Worm (Caenorhabditis elegans) whole organism, L3 larva: ENCODE data around the gene cld-1.

Experiments
- R02D3.7 ChIP-seq: fragments of 150-350 bp; optimal IDR thresholded peaks from 2 replicates; lab custom pipeline; 2014; ENCODE audit warnings: missing biosample characterization, missing genetic modification characterization
- aly-2 ChIP-seq: fragments of 150-350 bp; optimal IDR thresholded peaks from 2 replicates; lab custom pipeline; 2014; ENCODE audit warnings: missing biosample characterization, missing genetic modification characterization
- ama-1 ChIP-seq: fragments of 150-350 bp; optimal IDR thresholded peaks from 2 replicates; lab custom pipeline; 2018
- ceh-28 ChIP-seq: fragments of 150-350 bp; optimal IDR thresholded peaks from 2 replicates; lab custom pipeline; 2014; ENCODE audit warnings: missing biosample characterization, missing genetic modification reagents, missing genetic modification characterization
- ceh-82 ChIP-seq: fragments of 150-350 bp; optimal IDR thresholded peaks from 2 replicates; lab custom pipeline; 2014; ENCODE audit warnings: missing biosample characterization, missing genetic modification characterization
- ceh-9 ChIP-seq: sonication (generic microtip); optimal IDR thresholded peaks from 2 replicates; lab custom pipeline; 2018; ENCODE audit warnings: missing biosample characterization, missing genetic modification characterization
- egl-5 ChIP-seq: fragments of 150-350 bp; optimal IDR thresholded peaks from 2 replicates; lab custom pipeline; 2017; ENCODE audit warnings: missing biosample characterization, missing genetic modification reagents, missing genetic modification characterization, inconsistent platforms
- elt-1 ChIP-seq: fragments of 150-350 bp; optimal IDR thresholded peaks from 2 replicates; lab custom pipeline; 2014; ENCODE audit warnings: missing biosample characterization, missing genetic modification characterization
- elt-2 ChIP-seq: sonication (generic microtip); optimal IDR thresholded peaks from 2 replicates; lab custom pipeline; 2016; ENCODE audit warnings: missing genetic modification reagents, mild to moderate bottlenecking, missing genetic modification characterization, missing compliant biosample characterization
- fkh-2 ChIP-seq: fragments of 150-350 bp; optimal IDR thresholded peaks from 2 replicates; lab custom pipeline; 2014; ENCODE audit warnings: missing biosample characterization, missing genetic modification reagents, missing genetic modification characterization
- fos-1 ChIP-seq: fragments of 150-350 bp; optimal IDR thresholded peaks from 2 replicates; lab custom pipeline; 2014; ENCODE audit warnings: missing biosample characterization, missing genetic modification characterization
- hmg-11 ChIP-seq: sonication (generic microtip); optimal IDR thresholded peaks from 2 replicates; lab custom pipeline; 2016; ENCODE audit warnings: missing genetic modification characterization, missing compliant biosample characterization
- jun-1 ChIP-seq: fragments of 150-350 bp; optimal IDR thresholded peaks from 2 replicates; lab custom pipeline; 2014; ENCODE audit warnings: missing biosample characterization, missing genetic modification reagents, missing genetic modification characterization
- lin-39 ChIP-seq: fragments of 150-350 bp; optimal IDR thresholded peaks from 2 replicates; lab custom pipeline; 2018; ENCODE audit warnings: missing biosample characterization, missing genetic modification reagents, missing genetic modification characterization
- lsy-12 ChIP-seq: sonication (generic microtip); optimal IDR thresholded peaks from 2 replicates; lab custom pipeline; 2016; ENCODE audit warnings: mild to moderate bottlenecking, missing genetic modification characterization, missing compliant biosample characterization
- mdl-1 ChIP-seq: fragments of 150-350 bp; optimal IDR thresholded peaks from 2 replicates; lab custom pipeline; 2014; ENCODE audit warnings: missing biosample characterization, missing genetic modification characterization
- mml-1 ChIP-seq: fragments of 150-350 bp; sonication (generic microtip); optimal IDR thresholded peaks from 3 replicates; lab custom pipeline; 2014; ENCODE audit warnings: missing biosample characterization, missing genetic modification characterization
- nfya-1 ChIP-seq: sonication (generic microtip); optimal IDR thresholded peaks from 2 replicates; lab custom pipeline; 2017; ENCODE audit warnings: missing genetic modification characterization, mild to moderate bottlenecking, missing compliant biosample characterization, antibody characterized with exemption, moderate library complexity; ENCODE audit not compliant: insufficient read depth
- nhr-11 ChIP-seq: fragments of 150-350 bp; optimal IDR thresholded peaks from 2 replicates; lab custom pipeline; 2014; ENCODE audit warnings: missing biosample characterization, missing genetic modification characterization
- nhr-12 ChIP-seq: fragments of 150-350 bp; optimal IDR thresholded peaks from 2 replicates; lab custom pipeline; 2014; ENCODE audit warnings: missing biosample characterization, missing genetic modification characterization
- nhr-23 ChIP-seq: fragments of 150-350 bp; optimal IDR thresholded peaks from 2 replicates; lab custom pipeline; 2014; ENCODE audit warnings: missing biosample characterization, missing genetic modification reagents, missing genetic modification characterization
- nhr-25 ChIP-seq: sonication (generic microtip); optimal IDR thresholded peaks from 2 replicates; lab custom pipeline; 2017; ENCODE audit warnings: missing biosample characterization, missing genetic modification characterization
- nhr-28 ChIP-seq: fragments of 150-350 bp; optimal IDR thresholded peaks from 2 replicates; lab custom pipeline; 2014; ENCODE audit warnings: missing biosample characterization, missing genetic modification characterization
- nhr-43 ChIP-seq: sonication (generic microtip); optimal IDR thresholded peaks from 2 replicates; lab custom pipeline; 2016; ENCODE audit warnings: mild to moderate bottlenecking, missing genetic modification characterization, missing compliant biosample characterization; ENCODE audit not compliant: poor library complexity, severe bottlenecking
- nhr-67 ChIP-seq: fragments of 150-350 bp; optimal IDR thresholded peaks from 2 replicates; lab custom pipeline; 2014; ENCODE audit warnings: missing biosample characterization, missing genetic modification characterization
- nhr-76 ChIP-seq: fragments of 150-350 bp; sonication (generic microtip); optimal IDR thresholded peaks from 5 replicates; lab custom pipeline; 2014; ENCODE audit warnings: missing biosample characterization, missing genetic modification characterization
- nhr-77 ChIP-seq: fragments of 150-350 bp; optimal IDR thresholded peaks from 2 replicates; lab custom pipeline; 2014; ENCODE audit warnings: missing biosample characterization, missing genetic modification characterization
- pha-4 ChIP-seq: fragments of 150-350 bp; optimal IDR thresholded peaks from 2 replicates; lab custom pipeline; 2014; ENCODE audit warnings: missing biosample characterization, missing genetic modification reagents, missing genetic modification characterization
- pqm-1 ChIP-seq: fragments of 150-350 bp; optimal IDR thresholded peaks from 2 replicates; lab custom pipeline; 2017; ENCODE audit warnings: missing biosample characterization, missing genetic modification characterization, inconsistent platforms
- sea-2 ChIP-seq: fragments of 150-350 bp; sonication (generic microtip); optimal IDR thresholded peaks from 4 replicates; lab custom pipeline; 2014; ENCODE audit warnings: missing biosample characterization, missing genetic modification reagents, missing genetic modification characterization
- tbx-2 ChIP-seq: sonication (generic microtip); optimal IDR thresholded peaks from 2 replicates; lab custom pipeline; 2016; ENCODE audit warnings: mild to moderate bottlenecking, missing genetic modification characterization, missing compliant biosample characterization
- zag-1 ChIP-seq: fragments of 150-350 bp; optimal IDR thresholded peaks from 2 replicates; lab custom pipeline; 2014; ENCODE audit warnings: missing biosample characterization, missing genetic modification characterization
- ztf-11 ChIP-seq: fragments of 150-350 bp; optimal IDR thresholded peaks from 2 replicates; lab custom pipeline; 2014; ENCODE audit warnings: missing biosample characterization, missing genetic modification characterization
- ztf-4 ChIP-seq: fragments of 150-350 bp; optimal IDR thresholded peaks from 2 replicates; lab custom pipeline; 2014; ENCODE audit warnings: missing biosample characterization, missing genetic modification characterization

cld-1 gene

ce11 chrIV:12902430-12903110, 33.5 kb downstream of the cld-1 start, which contains the start of gene K08D8.2:
K08D8.2 (plus strand) TSS chrIV:12903060.
- TF ChIP-seq elt-2 (tag; lab: Kevin White, UChicago), result peak; percentile 61
- no peak for TF ChIP-seq nhr-43

ce11 chrIV:12901602-12902001, 34.5 kb downstream of the cld-1 start:
- no peak for TF ChIP-seq pha-4
- no peak for TF ChIP-seq mdl-1 (tag; lab: Kevin White, UChicago)
- TF ChIP-seq pqm-1, result peak; percentile 51
- no peak for TF ChIP-seq ceh-28 (tag; lab: Kevin White, UChicago)
- TF ChIP-seq nhr-77 (tag; lab: Kevin White, UChicago), result no peak
- no peak for TF ChIP-seq nhr-25 (tag; lab: Kevin White, UChicago)
- TF ChIP-seq hmg-11 (tag; lab: Kevin White, UChicago), result no peak
- no peak for TF ChIP-seq nhr-11 (tag; lab: Kevin White, UChicago)
- no peak for TF ChIP-seq ztf-4 (tag; lab: Kevin White, UChicago)
- TF ChIP-seq elt-1 (tag; lab: Kevin White, UChicago), result no peak
- no peak for TF ChIP-seq mml-1 (tag; lab: Kevin White, UChicago)
- peak; percentile 50 for TF ChIP-seq jun-1
- TF ChIP-seq nhr-23 (tag; lab: Kevin White, UChicago), result no peak
- no peak for TF ChIP-seq nhr-12 (tag; lab: Kevin White, UChicago)
- peak; percentile 86 for TF ChIP-seq elt-2 (tag; lab: Kevin White, UChicago)

ce11 chrIV:12900267-12900666, 35.8 kb downstream of the cld-1 start, which contains the start of gene K08D8.10:
K08D8.10 (plus strand) TSS chrIV:12900567.
- no peak for TF ChIP-seq pqm-1
- TF ChIP-seq R02D3.7 (tag; lab: Kevin White, UChicago), result no peak
- no peak for TF ChIP-seq fkh-2 (tag; lab: Kevin White, UChicago)
- no peak for TF ChIP-seq ztf-11
- no peak for TF ChIP-seq nhr-76 (tag; lab: Kevin White, UChicago)
- no peak for TF ChIP-seq nhr-28 (tag; lab: Kevin White, UChicago)
- TF ChIP-seq zag-1, result no peak
- TF ChIP-seq, all 47 proteins: peak for 0

- TF ChIP-seq nhr-76 (tag; lab: Kevin White, UChicago) (no peak), ztf-4 (tag; lab: Kevin White, UChicago) (no peak), sea-2 (GFP tag; lab: Kevin White, UChicago) (no peak), nhr-28 (tag; lab: Kevin White, UChicago) (no peak), nhr-67 (tag; lab: Kevin White, UChicago) (no peak), lsy-12 (tag; lab: Kevin White, UChicago) (no peak), tbx-2 (tag; lab: Kevin White, UChicago) (no peak), nhr-77 (tag; lab: Kevin White, UChicago) (no peak), egl-5 (tag; lab: Kevin White, UChicago) (no peak), lin-39 (tag; lab: Kevin White, UChicago) (no peak), zag-1 (no peak), aly-2 (tag; lab: Kevin White, UChicago) (no peak), fos-1 (tag; lab: Kevin White, UChicago) (no peak), nhr-43 (no peak), ama-1 (lab: Kevin White, UChicago) (no peak), ceh-82 (no peak)
Measured at ce11 chrIV:12899392-12899791, 36.7 kb downstream of the cld-1 start, which contains the start of gene K08D8.9. K08D8.9 (plus strand) TSS chrIV:12899692.

- TF ChIP-seq nhr-67 (tag; lab: Kevin White, UChicago) (no peak), pha-4 (peak; percentile 10), ceh-9 (tag; lab: Kevin White, UChicago) (no peak), R02D3.7 (tag; lab: Kevin White, UChicago) (no peak), nfya-1 (tag; lab: Kevin White, UChicago) (no peak), nhr-77 (tag; lab: Kevin White, UChicago) (no peak), elt-2 (tag; lab: Kevin White, UChicago) (peak; percentile 10)
Measured at ce11 chrIV:12898823-12899222, 37.2 kb downstream of the cld-1 start.
